Fruit fly (Drosophila melanogaster) whole organism, adult: ENCODE data around the gene CG11779.
A peak's percentile ranks its signal among the peaks of the same experiment; 100 is the strongest.

Source experiments
- CG11617 ChIP-seq: fragments of 200-800 bp; sonication (Bioruptor generic); optimal IDR thresholded peaks from 2 replicates; lab custom pipeline; 2017; ENCODE audit warnings: mild to moderate bottlenecking, missing biosample characterization, missing genetic modification reagents, missing genetic modification characterization
- CG12768 ChIP-seq: fragments of 200-800 bp; sonication (Bioruptor generic); optimal IDR thresholded peaks from 2 replicates; lab custom pipeline; 2017; ENCODE audit warnings: missing biosample characterization, missing genetic modification characterization, mild to moderate bottlenecking, moderate library complexity, missing genetic modification reagents
- CG14711 ChIP-seq: fragments of 200-800 bp; sonication (Bioruptor generic); optimal IDR thresholded peaks from 2 replicates; lab custom pipeline; 2018; ENCODE audit warnings: missing biosample characterization, mild to moderate bottlenecking, missing genetic modification characterization, moderate library complexity
- CG1620 ChIP-seq: fragments of 200-800 bp; sonication (Bioruptor generic); optimal IDR thresholded peaks from 2 replicates; lab custom pipeline; 2016; ENCODE audit warnings: missing biosample characterization, missing genetic modification characterization
- CG33017 ChIP-seq: fragments of 200-800 bp; sonication (Bioruptor generic); optimal IDR thresholded peaks from 2 replicates; lab custom pipeline; 2018; ENCODE audit warnings: missing biosample characterization, mild to moderate bottlenecking, missing genetic modification characterization, moderate library complexity
- CG5204 ChIP-seq: fragments of 200-800 bp; sonication (Bioruptor generic); optimal IDR thresholded peaks from 2 replicates; lab custom pipeline; 2016; ENCODE audit warnings: missing biosample characterization, missing genetic modification characterization
- CG7045 ChIP-seq: fragments of 200-800 bp; sonication (Bioruptor generic); optimal IDR thresholded peaks from 2 replicates; lab custom pipeline; 2017; ENCODE audit warnings: missing biosample characterization, mild to moderate bottlenecking, missing genetic modification characterization
- CG7101 ChIP-seq: fragments of 200-800 bp; sonication (Bioruptor generic); optimal IDR thresholded peaks from 2 replicates; lab custom pipeline; 2018; ENCODE audit warnings: missing biosample characterization, mild to moderate bottlenecking, missing genetic modification characterization, moderate library complexity
- Clk ChIP-seq: fragments of 200-800 bp; sonication (Bioruptor generic); optimal IDR thresholded peaks from 2 replicates; lab custom pipeline; 2017; ENCODE audit warnings: missing biosample characterization, missing genetic modification characterization
- Crg-1 ChIP-seq: fragments of 200-800 bp; sonication (Bioruptor generic); optimal IDR thresholded peaks from 2 replicates; lab custom pipeline; 2016; ENCODE audit warnings: missing biosample characterization, missing genetic modification characterization
- Hr96 ChIP-seq: fragments of 200-800 bp; sonication (Bioruptor generic); optimal IDR thresholded peaks from 2 replicates; lab custom pipeline; 2016; ENCODE audit warnings: missing biosample characterization, missing genetic modification characterization
- Mnt ChIP-seq: fragments of 200-800 bp; sonication (Bioruptor generic); optimal IDR thresholded peaks from 2 replicates; lab custom pipeline; 2016; ENCODE audit warnings: missing biosample characterization, mild to moderate bottlenecking, missing genetic modification characterization
- bab1 ChIP-seq: fragments of 200-800 bp; sonication (Bioruptor generic); optimal IDR thresholded peaks from 3 replicates; lab custom pipeline; 2019; ENCODE audit warnings: missing biosample characterization, mild to moderate bottlenecking, missing genetic modification characterization, moderate library complexity
- cic ChIP-seq: fragments of 200-800 bp; sonication (Bioruptor generic); optimal IDR thresholded peaks from 2 replicates; lab custom pipeline; 2017; ENCODE audit warnings: missing biosample characterization, mild to moderate bottlenecking, missing genetic modification characterization, moderate library complexity
- cnc ChIP-seq, 2 experiments: fragments of >200 bp; optimal IDR thresholded peaks; 2 replicates each; lab custom pipeline; 2017
- kay ChIP-seq: fragments of 200-800 bp; sonication (Bioruptor generic); peaks from one replicate; lab custom pipeline; 2016; ENCODE audit warnings: missing biosample characterization, missing genetic modification characterization, borderline replicate concordance
- ovo ChIP-seq: fragments of 200-800 bp; sonication (Bioruptor generic); optimal IDR thresholded peaks from 2 replicates; lab custom pipeline; 2016; ENCODE audit warnings: missing biosample characterization, missing genetic modification characterization
- pad ChIP-seq: fragments of 200-800 bp; sonication (Bioruptor generic); optimal IDR thresholded peaks from 3 replicates; lab custom pipeline; 2017; ENCODE audit warnings: missing biosample characterization, missing genetic modification characterization, mild to moderate bottlenecking, moderate library complexity, missing genetic modification reagents
- tj ChIP-seq: fragments of 200-800 bp; sonication (Bioruptor generic); optimal IDR thresholded peaks from 3 replicates; lab custom pipeline; 2017; ENCODE audit warnings: missing biosample characterization, mild to moderate bottlenecking, missing genetic modification characterization, moderate library complexity
- toe ChIP-seq: fragments of 200-800 bp; sonication (Bioruptor generic); optimal IDR thresholded peaks from 2 replicates; lab custom pipeline; 2016; ENCODE audit warnings: missing biosample characterization, missing genetic modification characterization

The CG11779 gene

DNA sequence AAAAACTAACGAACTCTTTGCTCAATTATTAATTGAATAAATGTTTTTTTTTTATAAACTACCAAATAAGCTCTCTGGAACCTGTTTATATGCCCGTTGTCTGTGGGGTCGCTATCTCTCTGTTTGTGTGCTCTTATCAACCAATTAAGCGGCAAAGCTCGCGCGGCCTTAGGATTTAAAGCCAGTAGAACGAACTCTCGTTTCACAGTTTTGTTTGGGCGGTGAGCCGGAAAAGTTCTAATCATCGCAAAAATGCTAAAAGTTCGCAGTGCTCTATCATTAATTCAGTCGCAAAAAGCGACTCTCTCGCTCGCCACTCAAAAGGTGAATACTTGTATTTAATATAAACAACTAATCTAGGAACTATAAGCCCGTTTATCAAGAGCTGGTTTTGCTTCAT, 24.7 kb downstream of the CG11779 start, which contains the start of gene Cyp12a4:
Gene Cyp12a4, plus strand, starts transcription at position 202 of the 400 bp plus-strand sequence.
- TF ChIP-seq Crg-1 (peak; percentile 26), cic (GFP tag; lab: Kevin White, UChicago) (peak; percentile 92), CG33017 (tag; lab: Kevin White, UChicago) (peak; percentile 59), pad (no peak), kay (peak; percentile 41), CG5204 (GFP tag; lab: Kevin White, UChicago) (peak; percentile 20), CG1620 (GFP tag; lab: Kevin White, UChicago) (no peak), toe (GFP tag; lab: Kevin White, UChicago) (peak; percentile 6), bab1 (GFP tag; lab: Kevin White, UChicago) (peak; percentile 14), Clk (GFP tag; lab: Kevin White, UChicago) (no peak), CG7045 (GFP tag; lab: Kevin White, UChicago) (peak; percentile 5), CG7101 (peak; percentile 49), CG12768 (peak; percentile 70), cnc (optimal IDR thresholded peaks at IDR 0.05; lab: Kevin White, UChicago) (no peak), CG14711 (tag; lab: Kevin White, UChicago) (peak; percentile 3), tj (no peak), Mnt (GFP tag; lab: Kevin White, UChicago) (peak; percentile 64), ovo (GFP tag; lab: Kevin White, UChicago) (no peak), Hr96 (GFP tag; lab: Kevin White, UChicago) (no peak), CG11617 (no peak)

- TF ChIP-seq bab1 (GFP tag; lab: Kevin White, UChicago) (peak; percentile 2), cnc (optimal IDR thresholded peaks at IDR 0.05; lab: Kevin White, UChicago) (no peak), CG7101 (peak; percentile 64), Mnt (GFP tag; lab: Kevin White, UChicago) (peak; percentile 29), tj (peak; percentile 5), CG33017 (tag; lab: Kevin White, UChicago) (peak; percentile 67), cic (GFP tag; lab: Kevin White, UChicago) (peak; percentile 85), toe (GFP tag; lab: Kevin White, UChicago) (no peak), CG11617 (peak; percentile 61), CG14711 (tag; lab: Kevin White, UChicago) (no peak), kay (peak; percentile 75)
Measured at dm6 chr3R:19132146-19132833, 27.4 kb downstream of the CG11779 start, which contains the start of gene Cyp12a5. Gene Cyp12a5 (plus strand): TSS chr3R:19132648.

DNA sequence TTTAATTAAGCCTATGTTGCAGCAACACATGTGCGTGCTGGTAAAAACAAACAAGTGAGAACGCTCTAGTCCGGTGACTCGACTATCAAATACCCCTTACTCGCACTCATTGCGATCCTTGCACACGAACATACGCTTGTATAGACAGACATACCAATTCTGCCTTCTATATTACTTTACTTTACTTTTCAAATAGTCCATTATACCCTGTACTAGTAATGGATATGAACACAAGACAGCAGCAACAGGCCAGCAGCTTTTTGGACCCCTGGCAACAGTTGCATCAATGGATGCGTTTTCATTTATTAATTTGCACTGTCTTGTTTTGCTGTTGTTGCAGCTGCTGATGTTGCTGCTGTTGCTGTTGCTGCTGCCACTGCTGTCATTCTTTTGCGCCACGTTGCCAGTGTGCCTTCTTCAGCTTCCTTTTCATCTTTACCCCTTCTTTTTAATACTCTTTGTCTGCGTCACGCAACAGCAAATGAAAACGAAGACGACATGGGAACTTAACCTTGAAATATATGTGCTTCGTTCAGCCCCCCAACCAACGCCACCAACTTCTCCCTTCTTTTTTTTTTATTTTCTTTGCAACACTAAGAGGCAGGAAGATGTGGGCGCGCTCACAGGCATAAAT, 41.1 kb downstream of the CG11779 start:
- no peak for TF ChIP-seq tj
- TF ChIP-seq CG14711 (tag; lab: Kevin White, UChicago), result no peak
- no peak for TF ChIP-seq Crg-1
- TF ChIP-seq cnc (optimal IDR thresholded peaks at IDR 0.05; lab: Kevin White, UChicago), result no peak
- no peak for TF ChIP-seq CG5204 (GFP tag; lab: Kevin White, UChicago)
- TF ChIP-seq CG11617, result no peak
- TF ChIP-seq ovo (GFP tag; lab: Kevin White, UChicago), result no peak
- TF ChIP-seq Mnt (GFP tag; lab: Kevin White, UChicago), result no peak
- TF ChIP-seq Hr96 (GFP tag; lab: Kevin White, UChicago), result no peak
- no peak for TF ChIP-seq CG7101
- no peak for TF ChIP-seq CG7045 (GFP tag; lab: Kevin White, UChicago)
- no peak for TF ChIP-seq kay

DNA sequence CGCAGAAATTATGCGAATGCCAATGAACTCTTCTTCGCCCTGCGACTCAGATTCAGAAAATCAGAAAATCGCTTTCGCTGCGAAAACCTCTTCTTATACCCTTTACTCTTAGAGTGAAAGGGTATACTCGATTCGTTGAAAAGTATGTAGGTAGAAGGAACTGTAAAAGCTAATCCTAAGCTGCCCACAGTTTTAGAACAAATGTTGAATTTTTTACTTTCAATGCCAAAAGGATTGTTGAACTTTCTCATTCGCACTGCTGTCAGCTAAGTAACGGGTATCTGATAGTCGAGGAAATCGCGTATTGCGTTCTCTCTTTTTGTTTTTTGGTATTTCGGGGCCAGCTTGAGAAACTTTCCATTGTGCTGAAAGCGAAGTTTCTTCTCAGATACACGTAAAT, 45.8 kb downstream of the CG11779 start:
- TF ChIP-seq ovo (GFP tag; lab: Kevin White, UChicago) (no peak), CG11617 (no peak), tj (peak; percentile 66), CG33017 (tag; lab: Kevin White, UChicago) (no peak), toe (GFP tag; lab: Kevin White, UChicago) (no peak), CG1620 (GFP tag; lab: Kevin White, UChicago) (no peak), bab1 (GFP tag; lab: Kevin White, UChicago) (peak; percentile 73), CG14711 (tag; lab: Kevin White, UChicago) (no peak), Mnt (GFP tag; lab: Kevin White, UChicago) (no peak), cnc (optimal IDR thresholded peaks at IDR 0.05; lab: Kevin White, UChicago) (no peak), CG7101 (no peak), CG12768 (no peak), Clk (GFP tag; lab: Kevin White, UChicago) (no peak)

- TF ChIP-seq Mnt (GFP tag; lab: Kevin White, UChicago) (no peak), tj (peak; percentile 74)
Measured at dm6 chr3R:19112372-19112771, 47.3 kb downstream of the CG11779 start.

DNA sequence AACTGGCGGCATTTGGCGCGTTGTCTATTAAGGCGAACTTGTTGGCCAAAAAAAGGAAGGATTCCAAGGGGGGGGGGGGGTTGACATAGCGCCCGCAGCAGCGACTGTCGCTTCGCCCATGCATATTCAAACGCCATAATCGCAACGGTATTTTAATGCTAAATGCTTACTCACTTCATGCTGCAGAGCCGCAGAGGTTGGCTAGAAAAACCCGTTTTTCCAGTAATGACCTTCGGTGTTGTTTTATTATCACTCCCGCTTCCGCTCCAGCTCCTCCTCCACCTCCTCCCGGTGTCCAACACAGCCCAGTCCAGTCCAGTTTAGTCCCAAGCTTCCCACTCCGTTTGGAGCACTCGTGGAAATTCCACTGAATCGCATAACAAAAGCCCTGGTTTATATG, 48.5 kb downstream of the CG11779 start:
- no peak for TF ChIP-seq tj
- TF ChIP-seq ovo (GFP tag; lab: Kevin White, UChicago), result no peak
- TF ChIP-seq CG7101, result no peak
- TF ChIP-seq kay, result no peak
- no peak for TF ChIP-seq cnc (optimal IDR thresholded peaks at IDR 0.05; lab: Kevin White, UChicago)
- no peak for TF ChIP-seq bab1 (GFP tag; lab: Kevin White, UChicago)
- TF ChIP-seq pad, result no peak
- no peak for TF ChIP-seq CG11617
- TF ChIP-seq Clk (GFP tag; lab: Kevin White, UChicago), result no peak
- TF ChIP-seq CG1620 (GFP tag; lab: Kevin White, UChicago), result no peak
- TF ChIP-seq Mnt (GFP tag; lab: Kevin White, UChicago), result no peak
- TF ChIP-seq CG5204 (GFP tag; lab: Kevin White, UChicago), result no peak
- TF ChIP-seq CG14711 (tag; lab: Kevin White, UChicago), result no peak
- no peak for TF ChIP-seq Hr96 (GFP tag; lab: Kevin White, UChicago)
- TF ChIP-seq Crg-1, result no peak
- no peak for TF ChIP-seq toe (GFP tag; lab: Kevin White, UChicago)
